Fruit fly (Drosophila melanogaster): ENCODE data around the gene CG6664.

CG6664 gene

dm6 chr3L:17012017-17012719 lies 3.8 kb downstream of the CG6664 start, which contains the start of gene CG3764 (continued):
- peak; percentile 84 for TF ChIP-seq pb (GFP tag; optimal IDR thresholded peaks at IDR 0.05)
- no peak for TF ChIP-seq yki (optimal IDR thresholded peaks at IDR 0.05)
- TF ChIP-seq br (optimal IDR thresholded peaks at IDR 0.05), result no peak
- TF ChIP-seq CG3065 (GFP tag; optimal IDR thresholded peaks at IDR 0.05), result peak; percentile 38
- TF ChIP-seq cas (GFP tag; IDR thresholded peaks at IDR 0.05), result no peak
- TF ChIP-seq dmrt11E (tag; optimal IDR thresholded peaks at IDR 0.05), result peak; percentile 44
- TF ChIP-seq HLH4C (GFP tag; IDR thresholded peaks at IDR 0.05; ENCODE audit: partially characterized antibody), result no peak
- peak; percentile 24 for TF ChIP-seq CG7745 (tag; optimal IDR thresholded peaks at IDR 0.05)
- TF ChIP-seq CG7271 (tag; optimal IDR thresholded peaks at IDR 0.05), result peak; percentile 72
- TF ChIP-seq jing (GFP tag; optimal IDR thresholded peaks at IDR 0.05), result peak; percentile 52
- TF ChIP-seq CG2712 (tag; optimal IDR thresholded peaks at IDR 0.05), result peak; percentile 70
- TF ChIP-seq Antp (GFP tag; optimal IDR thresholded peaks at IDR 0.05), result peak; percentile 63
- TF ChIP-seq maf-S (GFP tag; optimal IDR thresholded peaks at IDR 0.05), result peak; percentile 50
- TF ChIP-seq CG3838 (GFP tag; optimal IDR thresholded peaks at IDR 0.05), result no peak
- TF ChIP-seq CG14014 (GFP tag; IDR thresholded peaks at IDR 0.05), result peak; percentile 71; the same call in 1 of the 2 replicates
- peak; percentile 50 for TF ChIP-seq CG32532 (GFP tag; IDR thresholded peaks at IDR 0.05)
- TF ChIP-seq Mes4 (GFP tag; optimal IDR thresholded peaks at IDR 0.05), result peak; percentile 83
- peak; percentile 62 for TF ChIP-seq PHDP (tag; optimal IDR thresholded peaks at IDR 0.05)
- 0 out of 2 replicates have a peak, but pooled peaks have one; percentile 37 for TF ChIP-seq Nf-YA (GFP tag; IDR thresholded peaks at IDR 0.05)
- peak; percentile 34 for TF ChIP-seq cato (GFP tag; optimal IDR thresholded peaks at IDR 0.05; ENCODE audit: borderline replicate concordance)
- peak; percentile 34; the same call in 1 of the 2 replicates for TF ChIP-seq wdn (GFP tag; IDR thresholded peaks at IDR 0.05)
- peak; percentile 91 for TF ChIP-seq ATbp (GFP tag; optimal IDR thresholded peaks at IDR 0.05)
- TF ChIP-seq Ssrp (tag; optimal IDR thresholded peaks at IDR 0.05), result no peak
- peak; percentile 63 for TF ChIP-seq CG9609 (GFP tag; optimal IDR thresholded peaks at IDR 0.05)
- no peak for TF ChIP-seq ham (GFP tag; IDR thresholded peaks at IDR 0.05)
- peak; percentile 56 for TF ChIP-seq CG1647 (GFP tag; optimal IDR thresholded peaks at IDR 0.05)
- peak; percentile 37 for TF ChIP-seq CG18476 (GFP tag; optimal IDR thresholded peaks at IDR 0.05)
- TF ChIP-seq corto (GFP tag; optimal IDR thresholded peaks at IDR 0.05), result no peak
- peak; percentile 68; the same call in 1 of the 2 replicates for TF ChIP-seq CG1024 (GFP tag; IDR thresholded peaks at IDR 0.05)
- peak; percentile 58 for TF ChIP-seq CG7839 (tag; optimal IDR thresholded peaks at IDR 0.05)
- TF ChIP-seq Spps (tag; optimal IDR thresholded peaks at IDR 0.05), result peak; percentile 44
- peak; percentile 89 for TF ChIP-seq CG6765 (GFP tag; optimal IDR thresholded peaks at IDR 0.05)
- peak; percentile 90 for TF ChIP-seq caup (GFP tag; optimal IDR thresholded peaks at IDR 0.05; ENCODE audit: severe bottlenecking)
- peak; percentile 78 for TF ChIP-seq CG2202 (tag; optimal IDR thresholded peaks at IDR 0.05)
- no peak for TF ChIP-seq CG8765 (GFP tag; IDR thresholded peaks at IDR 0.05)
- TF ChIP-seq nmo (GFP tag; optimal IDR thresholded peaks at IDR 0.05), result peak; percentile 70
- no peak for TF ChIP-seq hb (GFP tag; IDR thresholded peaks at IDR 0.05; ENCODE audit: partially characterized antibody)
- TF ChIP-seq CG10366 (GFP tag; IDR thresholded peaks at IDR 0.05), result no peak
- peak; percentile 20 for TF ChIP-seq CG12744 (GFP tag; optimal IDR thresholded peaks at IDR 0.05)
- TF ChIP-seq CG17385 (GFP tag; optimal IDR thresholded peaks at IDR 0.05), result peak; percentile 80
- 0 out of 2 replicates have a peak, but pooled peaks have one; percentile 31 for TF ChIP-seq gt (GFP tag; IDR thresholded peaks at IDR 0.05)
- no peak for TF ChIP-seq CG16815 (GFP tag; optimal IDR thresholded peaks at IDR 0.05)
- TF ChIP-seq ci (GFP tag; IDR thresholded peaks at IDR 0.05), result peak; percentile 93
- peak; percentile 77 for TF ChIP-seq NK7.1 (GFP tag; optimal IDR thresholded peaks at IDR 0.05)
- TF ChIP-seq CG8478 (optimal IDR thresholded peaks at IDR 0.05), result no peak
- TF ChIP-seq CG6175 (GFP tag; IDR thresholded peaks at IDR 0.05), result 0 out of 3 replicates have a peak, but pooled peaks have one; percentile 15
- peak; percentile 85 for TF ChIP-seq CG6813 (GFP tag; optimal IDR thresholded peaks at IDR 0.05)
- TF ChIP-seq CG11398 (GFP tag; optimal IDR thresholded peaks at IDR 0.05), result peak; percentile 78
- peak; percentile 73 for TF ChIP-seq CG16863 (GFP tag; optimal IDR thresholded peaks at IDR 0.05)
- TF ChIP-seq ato (GFP tag; IDR thresholded peaks at IDR 0.05; ENCODE audit: partially characterized antibody), result no peak
